Fruit fly (Drosophila melanogaster) whole organism, adult: Measurements from ENCODE around the gene betaGlu.

Experiments used
- CG11617 ChIP-seq: fragments of 200-800 bp; sonication (Bioruptor generic); optimal IDR thresholded peaks from 2 replicates; lab custom pipeline; 2017; ENCODE audit warnings: mild to moderate bottlenecking, missing biosample characterization, missing genetic modification reagents, missing genetic modification characterization
- CG12768 ChIP-seq: fragments of 200-800 bp; sonication (Bioruptor generic); optimal IDR thresholded peaks from 2 replicates; lab custom pipeline; 2017; ENCODE audit warnings: missing biosample characterization, missing genetic modification characterization, mild to moderate bottlenecking, moderate library complexity, missing genetic modification reagents
- CG14711 ChIP-seq: fragments of 200-800 bp; sonication (Bioruptor generic); optimal IDR thresholded peaks from 2 replicates; lab custom pipeline; 2018; ENCODE audit warnings: missing biosample characterization, mild to moderate bottlenecking, missing genetic modification characterization, moderate library complexity
- CG1620 ChIP-seq: fragments of 200-800 bp; sonication (Bioruptor generic); optimal IDR thresholded peaks from 2 replicates; lab custom pipeline; 2016; ENCODE audit warnings: missing biosample characterization, missing genetic modification characterization
- CG33017 ChIP-seq: fragments of 200-800 bp; sonication (Bioruptor generic); optimal IDR thresholded peaks from 2 replicates; lab custom pipeline; 2018; ENCODE audit warnings: missing biosample characterization, mild to moderate bottlenecking, missing genetic modification characterization, moderate library complexity
- CG5204 ChIP-seq: fragments of 200-800 bp; sonication (Bioruptor generic); optimal IDR thresholded peaks from 2 replicates; lab custom pipeline; 2016; ENCODE audit warnings: missing biosample characterization, missing genetic modification characterization
- CG7045 ChIP-seq: fragments of 200-800 bp; sonication (Bioruptor generic); optimal IDR thresholded peaks from 2 replicates; lab custom pipeline; 2017; ENCODE audit warnings: missing biosample characterization, mild to moderate bottlenecking, missing genetic modification characterization
- CG7101 ChIP-seq: fragments of 200-800 bp; sonication (Bioruptor generic); optimal IDR thresholded peaks from 2 replicates; lab custom pipeline; 2018; ENCODE audit warnings: missing biosample characterization, mild to moderate bottlenecking, missing genetic modification characterization, moderate library complexity
- Clk ChIP-seq: fragments of 200-800 bp; sonication (Bioruptor generic); optimal IDR thresholded peaks from 2 replicates; lab custom pipeline; 2017; ENCODE audit warnings: missing biosample characterization, missing genetic modification characterization
- Crg-1 ChIP-seq: fragments of 200-800 bp; sonication (Bioruptor generic); optimal IDR thresholded peaks from 2 replicates; lab custom pipeline; 2016; ENCODE audit warnings: missing biosample characterization, missing genetic modification characterization
- Hr96 ChIP-seq: fragments of 200-800 bp; sonication (Bioruptor generic); optimal IDR thresholded peaks from 2 replicates; lab custom pipeline; 2016; ENCODE audit warnings: missing biosample characterization, missing genetic modification characterization
- Mnt ChIP-seq: fragments of 200-800 bp; sonication (Bioruptor generic); optimal IDR thresholded peaks from 2 replicates; lab custom pipeline; 2016; ENCODE audit warnings: missing biosample characterization, mild to moderate bottlenecking, missing genetic modification characterization
- bab1 ChIP-seq: fragments of 200-800 bp; sonication (Bioruptor generic); optimal IDR thresholded peaks from 3 replicates; lab custom pipeline; 2019; ENCODE audit warnings: missing biosample characterization, mild to moderate bottlenecking, missing genetic modification characterization, moderate library complexity
- cic ChIP-seq: fragments of 200-800 bp; sonication (Bioruptor generic); optimal IDR thresholded peaks from 2 replicates; lab custom pipeline; 2017; ENCODE audit warnings: missing biosample characterization, mild to moderate bottlenecking, missing genetic modification characterization, moderate library complexity
- cnc ChIP-seq, 2 experiments: fragments of >200 bp; optimal IDR thresholded peaks; 2 replicates each; lab custom pipeline; 2017
- kay ChIP-seq: fragments of 200-800 bp; sonication (Bioruptor generic); peaks from one replicate; lab custom pipeline; 2016; ENCODE audit warnings: missing biosample characterization, missing genetic modification characterization, borderline replicate concordance
- ovo ChIP-seq: fragments of 200-800 bp; sonication (Bioruptor generic); optimal IDR thresholded peaks from 2 replicates; lab custom pipeline; 2016; ENCODE audit warnings: missing biosample characterization, missing genetic modification characterization
- pad ChIP-seq: fragments of 200-800 bp; sonication (Bioruptor generic); optimal IDR thresholded peaks from 3 replicates; lab custom pipeline; 2017; ENCODE audit warnings: missing biosample characterization, missing genetic modification characterization, mild to moderate bottlenecking, moderate library complexity, missing genetic modification reagents
- tj ChIP-seq: fragments of 200-800 bp; sonication (Bioruptor generic); optimal IDR thresholded peaks from 3 replicates; lab custom pipeline; 2017; ENCODE audit warnings: missing biosample characterization, mild to moderate bottlenecking, missing genetic modification characterization, moderate library complexity
- toe ChIP-seq: fragments of 200-800 bp; sonication (Bioruptor generic); optimal IDR thresholded peaks from 2 replicates; lab custom pipeline; 2016; ENCODE audit warnings: missing biosample characterization, missing genetic modification characterization

Gene betaGlu

DNA sequence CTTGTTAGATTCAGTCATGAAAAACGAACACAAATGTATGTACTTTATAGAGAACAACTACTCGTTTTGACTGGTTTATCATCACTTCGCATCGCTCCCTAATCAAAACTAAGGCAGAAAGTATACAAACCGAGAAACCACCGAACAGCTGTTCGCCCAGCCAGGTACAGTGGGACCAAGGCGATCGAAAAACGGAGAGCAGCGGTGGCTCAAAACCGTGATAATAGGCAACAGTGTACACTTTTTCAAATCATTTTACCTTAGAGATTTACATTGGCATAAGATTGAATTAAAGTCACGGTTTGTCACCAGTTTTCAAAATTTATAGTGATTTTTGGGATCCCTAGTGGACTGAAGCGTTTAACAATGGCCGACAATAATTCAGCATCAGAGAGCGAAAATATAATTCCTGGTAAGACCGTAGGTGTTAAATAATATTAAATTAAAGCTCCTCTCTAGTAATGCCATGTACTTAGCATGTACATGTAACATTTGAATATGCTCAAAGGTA lies 33.6 kb upstream of the betaGlu start, which contains the start of the genes CG42233 and CG1971:
Gene CG42233 (minus strand): TSS at position 51 of the 511 bp plus-strand sequence.
Gene CG1971 (plus strand): TSS at position 241 of the 511 bp plus-strand sequence.
- TF ChIP-seq CG7045 (GFP tag; lab: Kevin White, UChicago) (peak; percentile 39), CG12768 (GFP tag; lab: Kevin White, UChicago) (peak; percentile 1), cnc (optimal IDR thresholded peaks at IDR 0.05; lab: Kevin White, UChicago) (no peak), tj (peak; percentile 15), ovo (GFP tag; lab: Kevin White, UChicago) (no peak), toe (no peak), Clk (GFP tag; lab: Kevin White, UChicago) (no peak), CG33017 (peak; percentile 41), bab1 (GFP tag; lab: Kevin White, UChicago) (peak; percentile 12), Mnt (GFP tag; lab: Kevin White, UChicago) (peak; percentile 30), Hr96 (GFP tag; lab: Kevin White, UChicago) (peak; percentile 59), pad (peak; percentile 40), CG14711 (tag; lab: Kevin White, UChicago) (peak; percentile 37), CG5204 (GFP tag; lab: Kevin White, UChicago) (peak; percentile 34), CG11617 (GFP tag; lab: Kevin White, UChicago) (peak; percentile 51), CG7101 (peak; percentile 51), CG1620 (GFP tag; lab: Kevin White, UChicago) (peak; percentile 16)

DNA sequence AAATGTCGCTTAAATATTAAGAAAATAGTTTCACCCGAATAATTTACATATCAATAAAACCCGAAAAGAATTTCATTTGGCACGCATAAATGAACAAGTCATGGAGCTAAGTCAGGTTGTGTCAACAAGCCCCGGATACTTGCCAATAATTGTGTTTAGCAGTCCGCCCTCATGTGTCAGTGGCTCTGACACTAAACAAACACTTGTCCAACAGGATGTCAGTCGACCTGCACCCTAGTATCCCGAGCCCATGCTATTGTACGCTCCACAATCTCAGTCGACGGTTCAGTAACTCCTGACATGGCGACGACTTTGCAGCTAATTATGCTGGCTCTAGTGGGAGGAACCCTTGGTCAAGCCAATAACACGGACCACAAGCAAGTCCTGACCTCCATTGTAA lies 29.0 kb upstream of the betaGlu start, which contains the start of gene Ir100a:
Gene Ir100a (plus strand): TSS at position 301 of the 400 bp plus-strand sequence.
- TF ChIP-seq CG5204 (GFP tag; lab: Kevin White, UChicago) = no peak
- no peak for TF ChIP-seq tj
- TF ChIP-seq cic = no peak
- no peak for TF ChIP-seq CG7101
- TF ChIP-seq CG33017 = no peak

DNA sequence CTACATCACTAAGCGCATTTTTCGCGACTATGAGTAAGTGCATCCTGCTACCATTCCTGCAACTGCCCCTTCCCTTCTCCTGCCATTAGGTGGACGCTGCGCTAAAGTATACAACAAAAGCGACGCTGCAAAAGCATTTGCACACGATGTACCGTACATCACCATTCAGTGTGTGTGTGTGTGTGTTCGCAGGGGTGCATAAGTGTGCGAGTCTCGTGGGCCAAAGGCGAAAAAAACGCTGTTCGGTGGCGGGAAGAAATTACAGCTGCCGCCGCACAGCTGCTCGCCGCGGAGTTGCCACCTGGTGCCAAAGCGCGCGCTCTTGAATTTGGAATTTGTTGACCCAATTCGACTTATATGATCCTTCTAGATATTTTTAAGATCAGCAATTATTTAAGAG lies 22.8 kb upstream of the betaGlu start:
- TF ChIP-seq CG14711 (tag; lab: Kevin White, UChicago) (no peak), Clk (GFP tag; lab: Kevin White, UChicago) (no peak), toe (no peak), CG7101 (no peak), CG33017 (no peak), CG1620 (GFP tag; lab: Kevin White, UChicago) (no peak), kay (GFP tag; lab: Kevin White, UChicago) (no peak), bab1 (GFP tag; lab: Kevin White, UChicago) (peak; percentile 66), Hr96 (GFP tag; lab: Kevin White, UChicago) (no peak), ovo (GFP tag; lab: Kevin White, UChicago) (peak; percentile 12), CG12768 (GFP tag; lab: Kevin White, UChicago) (no peak), CG11617 (GFP tag; lab: Kevin White, UChicago) (no peak), cnc (optimal IDR thresholded peaks at IDR 0.05; lab: Kevin White, UChicago) (no peak), CG7045 (GFP tag; lab: Kevin White, UChicago) (no peak), Crg-1 (GFP tag; lab: Kevin White, UChicago) (no peak), Mnt (GFP tag; lab: Kevin White, UChicago) (peak; percentile 94), cic (peak; percentile 43), CG5204 (GFP tag; lab: Kevin White, UChicago) (no peak), tj (no peak)

DNA sequence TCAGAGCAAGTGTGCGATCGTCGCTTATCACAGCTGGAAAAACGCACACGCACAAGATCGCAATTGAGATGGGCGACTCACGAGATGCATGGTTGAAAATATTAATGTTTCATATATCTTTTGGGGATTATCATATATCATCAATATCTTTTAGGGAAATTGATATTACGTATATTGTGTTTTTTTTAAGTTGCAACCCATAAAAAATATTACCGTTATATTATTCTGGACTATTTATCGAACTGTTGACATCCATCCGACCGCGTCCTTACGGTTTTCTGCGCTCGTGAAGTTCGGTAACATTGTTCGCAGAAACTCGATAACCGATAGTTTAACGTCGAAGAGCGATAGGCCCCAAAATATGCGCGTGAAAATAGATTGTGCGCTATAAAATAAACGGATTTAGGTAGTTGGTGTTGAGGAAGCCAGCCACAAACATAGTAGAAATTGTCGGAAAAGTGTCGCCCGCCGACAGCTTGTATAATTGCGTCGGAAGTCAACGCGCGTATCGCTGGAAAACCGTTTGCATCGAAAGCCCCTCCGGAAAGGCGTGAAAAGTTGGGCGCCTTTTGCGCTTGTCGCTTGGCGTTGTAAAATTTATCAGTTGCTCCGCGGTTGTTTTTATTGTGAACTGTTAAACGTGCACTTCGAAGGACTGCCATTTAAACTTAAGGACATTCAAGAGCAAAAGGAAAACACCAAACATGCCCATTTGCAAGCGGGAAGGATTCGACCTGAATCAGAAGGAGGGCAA lies 22.2 kb upstream of the betaGlu start, which contains the start of the genes Mccc1 and Acf:
Gene Mccc1 (minus strand): TSS at position 244 of the 754 bp plus-strand sequence.
Gene Acf (plus strand): TSS at position 318 of the 754 bp plus-strand sequence.
- TF ChIP-seq Crg-1 (GFP tag; lab: Kevin White, UChicago) (peak; percentile 69), CG1620 (GFP tag; lab: Kevin White, UChicago) (peak; percentile 32), cnc (optimal IDR thresholded peaks at IDR 0.05; lab: Kevin White, UChicago) (no peak), ovo (GFP tag; lab: Kevin White, UChicago) (peak; percentile 89), CG7101 (peak; percentile 34), Hr96 (GFP tag; lab: Kevin White, UChicago) (no peak), bab1 (GFP tag; lab: Kevin White, UChicago) (peak; percentile 59), CG5204 (GFP tag; lab: Kevin White, UChicago) (peak; percentile 33), CG11617 (GFP tag; lab: Kevin White, UChicago) (peak; percentile 25), tj (peak; percentile 35), Clk (GFP tag; lab: Kevin White, UChicago) (no peak), pad (no peak), kay (GFP tag; lab: Kevin White, UChicago) (no peak), Mnt (GFP tag; lab: Kevin White, UChicago) (peak; percentile 76), CG14711 (tag; lab: Kevin White, UChicago) (peak; percentile 73)

DNA sequence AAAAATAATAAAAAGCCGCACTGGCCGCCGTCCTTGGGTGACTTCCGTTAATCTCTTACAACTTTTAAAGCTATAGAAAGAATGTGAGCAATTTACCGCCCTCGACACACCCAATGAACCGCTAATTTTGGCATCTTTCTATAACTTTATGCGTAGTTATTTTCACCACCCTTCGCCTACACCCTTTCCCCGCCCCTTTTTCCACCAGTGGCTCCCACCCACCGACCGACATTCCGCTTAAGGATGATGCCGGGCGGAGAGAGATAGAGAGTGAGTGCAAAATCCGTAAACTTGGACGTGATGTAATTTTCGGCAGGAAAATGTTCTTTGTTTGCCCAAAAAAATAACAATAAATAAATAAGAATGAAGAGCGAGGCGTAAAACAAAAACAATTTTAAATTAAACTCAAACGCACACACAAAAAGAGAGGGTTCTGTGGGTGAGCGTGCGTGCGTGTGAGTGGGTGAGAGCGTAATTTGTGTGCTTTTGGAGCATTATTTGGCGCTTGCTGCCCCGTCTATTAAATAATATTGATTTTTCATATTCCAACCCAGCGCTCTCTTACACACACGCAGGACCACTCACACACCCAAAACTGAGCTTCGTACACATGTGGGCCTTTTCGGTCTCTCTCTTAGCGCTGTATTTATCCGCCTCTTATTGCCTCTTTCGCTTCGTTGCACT lies 6.0 kb upstream of the betaGlu start:
- peak; percentile 39 for TF ChIP-seq cic
- no peak for TF ChIP-seq toe
- TF ChIP-seq CG5204 (GFP tag; lab: Kevin White, UChicago) = no peak
- TF ChIP-seq Mnt (GFP tag; lab: Kevin White, UChicago) = peak; percentile 53
- no peak for TF ChIP-seq CG7045 (GFP tag; lab: Kevin White, UChicago)
- TF ChIP-seq kay (GFP tag; lab: Kevin White, UChicago) = peak; percentile 8
- no peak for TF ChIP-seq Hr96 (GFP tag; lab: Kevin White, UChicago)
